Fruit fly (Drosophila melanogaster): ENCODE measurements around the gene CG14662.
A peak's percentile ranks its signal among the peaks of the same experiment; 100 is the strongest.

Gene CG14662

DNA sequence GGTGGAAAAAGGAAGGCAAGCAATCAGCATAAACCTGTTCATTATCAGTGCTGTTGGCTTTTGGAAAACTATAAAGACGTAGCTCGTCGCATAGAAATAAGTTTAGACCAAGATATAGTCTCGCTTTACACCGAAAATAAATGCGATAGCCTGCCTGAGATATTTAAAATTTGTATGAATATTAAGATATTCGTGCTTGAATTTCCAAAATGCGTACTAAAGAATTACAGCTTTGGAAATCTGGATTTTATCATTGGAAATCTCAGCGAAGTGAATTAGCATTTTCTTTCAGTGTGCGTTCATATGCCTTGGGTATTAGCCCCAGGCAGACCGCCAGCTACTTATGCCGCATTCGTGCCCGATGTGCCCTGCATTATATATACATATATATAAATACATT, 26.1 kb upstream of the CG14662 start (continued):
- TF ChIP-seq D (optimal IDR thresholded peaks at IDR 0.05): no peak
- TF ChIP-seq D (GFP tag; optimal IDR thresholded peaks at IDR 0.05): peak; percentile 91
- no peak for TF ChIP-seq lov (optimal IDR thresholded peaks at IDR 0.05)
- peak; percentile 89 for TF ChIP-seq lov (GFP tag; IDR thresholded peaks at IDR 0.05)
- TF ChIP-seq CrebB (tag; optimal IDR thresholded peaks at IDR 0.05): peak; percentile 82
- peak; percentile 75 for TF ChIP-seq CG13775 (GFP tag; optimal IDR thresholded peaks at IDR 0.05)
- no peak for TF ChIP-seq CG1832 (GFP tag; optimal IDR thresholded peaks at IDR 0.05)
- peak; percentile 85 for TF ChIP-seq Awh (GFP tag; IDR thresholded peaks at IDR 0.05)
- peak; percentile 64 for TF ChIP-seq CG31388 (GFP tag; optimal IDR thresholded peaks at IDR 0.05)
- peak; percentile 79 for TF ChIP-seq fd64A (GFP tag; optimal IDR thresholded peaks at IDR 0.05)
- peak; percentile 84 for TF ChIP-seq CG9727 (GFP tag; optimal IDR thresholded peaks at IDR 0.05)

DNA sequence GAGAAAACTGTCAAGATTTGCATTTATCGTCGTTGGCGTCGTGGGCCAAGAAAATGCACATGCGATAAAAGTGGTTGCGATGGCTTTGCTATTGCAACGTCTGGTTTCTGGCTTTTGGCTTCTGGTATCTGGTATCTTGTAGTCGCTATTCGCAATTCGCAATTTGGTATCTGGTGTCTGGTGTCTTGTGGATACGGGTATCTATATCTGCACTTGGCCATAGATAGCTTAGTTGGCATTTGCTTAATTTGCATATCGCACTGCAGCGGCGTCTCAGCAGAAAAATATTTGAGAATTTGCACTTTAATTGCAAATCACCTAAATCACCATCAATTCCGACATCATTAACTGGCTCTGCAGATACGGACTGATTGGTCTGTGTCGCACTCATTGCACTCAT, 16.6 kb upstream of the CG14662 start:
- TF ChIP-seq Bgb (GFP tag; IDR thresholded peaks at IDR 0.05; ENCODE audit: partially characterized antibody) (no peak), grn (GFP tag; optimal IDR thresholded peaks at IDR 0.05) (no peak), sim (GFP tag; IDR thresholded peaks at IDR 0.05) (no peak), CG7357 (GFP tag; IDR thresholded peaks at IDR 0.05) (no peak), BEAF-32 (GFP tag; optimal IDR thresholded peaks at IDR 0.05) (no peak), ranshi (GFP tag; IDR thresholded peaks at IDR 0.05) (no peak), her (GFP tag; optimal IDR thresholded peaks at IDR 0.05) (no peak), CG15696 (tag; optimal IDR thresholded peaks at IDR 0.05) (no peak), CG1603 (tag; optimal IDR thresholded peaks at IDR 0.05) (no peak), gem (tag; optimal IDR thresholded peaks at IDR 0.05) (no peak), lola (GFP tag; optimal IDR thresholded peaks at IDR 0.05) (no peak), knrl (GFP tag; IDR thresholded peaks at IDR 0.05; ENCODE audit: partially characterized antibody) (no peak), ac (GFP tag; optimal IDR thresholded peaks at IDR 0.05) (no peak)

DNA sequence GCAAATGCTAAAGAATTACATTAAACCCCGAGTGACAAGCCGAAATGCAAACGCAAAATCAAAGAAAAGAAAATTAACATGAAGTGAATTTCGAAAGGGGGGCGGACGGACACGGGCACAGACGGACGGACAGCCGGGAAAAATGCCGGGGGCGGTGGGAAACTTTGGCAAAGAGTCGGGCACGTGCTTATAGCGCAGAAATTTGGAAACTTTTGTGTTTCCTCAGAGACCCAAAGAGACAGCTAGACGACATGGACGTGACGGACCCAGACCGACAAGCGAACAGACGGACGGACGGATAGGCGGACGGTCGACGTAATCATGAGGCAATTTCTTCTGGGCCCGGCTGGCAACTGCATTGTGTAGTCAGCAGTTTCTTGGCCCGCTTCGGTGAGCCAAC, 14.7 kb upstream of the CG14662 start:
- TF ChIP-seq Awh (GFP tag; IDR thresholded peaks at IDR 0.05) (peak; percentile 34; the same call in 1 of the 2 replicates), CG13894 (tag; optimal IDR thresholded peaks at IDR 0.05) (peak; percentile 53), CG7987 (GFP tag; optimal IDR thresholded peaks at IDR 0.05) (no peak), Med (GFP tag) (peak; percentile 25), shn (GFP tag; optimal IDR thresholded peaks at IDR 0.05) (no peak), Hey (tag; optimal IDR thresholded peaks at IDR 0.05) (peak; percentile 10), hth (optimal IDR thresholded peaks at IDR 0.05) (no peak), sd (tag; optimal IDR thresholded peaks at IDR 0.05) (peak; percentile 62), CG9727 (GFP tag; optimal IDR thresholded peaks at IDR 0.05) (no peak), crol (GFP tag; IDR thresholded peaks at IDR 0.05) (peak; percentile 61), sr (GFP tag; IDR thresholded peaks at IDR 0.05) (peak; percentile 76), oc (tag; optimal IDR thresholded peaks at IDR 0.05) (peak; percentile 9), vvl (GFP tag; IDR thresholded peaks at IDR 0.05) (0 out of 2 replicates have a peak, but pooled peaks have one; percentile 20), CG11696 (GFP tag; IDR thresholded peaks at IDR 0.05) (no peak), CG18764 (GFP tag; optimal IDR thresholded peaks at IDR 0.05) (no peak), cwo (GFP tag; optimal IDR thresholded peaks at IDR 0.05) (peak; percentile 57), D (optimal IDR thresholded peaks at IDR 0.05) (no peak), D (GFP tag; optimal IDR thresholded peaks at IDR 0.05) (no peak), CG12769 (tag; optimal IDR thresholded peaks at IDR 0.05) (peak; percentile 68)
